Fruit fly (Drosophila melanogaster): ENCODE data around the gene mmm.

dm6 chr3L:7544639-7545183 is 38.5 kb upstream of the mmm start:
- TF ChIP-seq Stat92E (GFP tag; optimal IDR thresholded peaks at IDR 0.05): no peak
- no peak for TF ChIP-seq nerfin-1 (tag; optimal IDR thresholded peaks at IDR 0.05)
- TF ChIP-seq Sox102F (GFP tag; optimal IDR thresholded peaks at IDR 0.05): no peak
- TF ChIP-seq Meics (GFP tag; optimal IDR thresholded peaks at IDR 0.05): no peak
- TF ChIP-seq CG12391 (tag; optimal IDR thresholded peaks at IDR 0.05): no peak
- TF ChIP-seq CrebB (tag; optimal IDR thresholded peaks at IDR 0.05): no peak
- no peak for TF ChIP-seq Lpt (GFP tag; optimal IDR thresholded peaks at IDR 0.05)
- TF ChIP-seq CG12942 (GFP tag; optimal IDR thresholded peaks at IDR 0.05): no peak
- no peak for TF ChIP-seq jing (GFP tag; optimal IDR thresholded peaks at IDR 0.05)
- no peak for TF ChIP-seq Ssrp (tag; optimal IDR thresholded peaks at IDR 0.05)

Data from whole organism, embryonic.